Worm (Caenorhabditis elegans): Measurements from ENCODE around the gene T02C1.2.

T02C1.2 gene

ce11 chrIII:9239983-9240382 is 10.8 kb upstream of the T02C1.2 start, which contains the start of gene saeg-2:
Gene saeg-2, plus strand, starts transcription at chrIII:9240363.
- TF ChIP-seq C34F6.9 (tag; optimal IDR thresholded peaks at IDR 0.05) (peak; percentile 54), blmp-1 (tag; optimal IDR thresholded peaks at IDR 0.05; ENCODE audit: insufficient read depth) (no peak), F13H6.1 (tag; optimal IDR thresholded peaks at IDR 0.05) (peak; percentile 58), alr-1 (tag; optimal IDR thresholded peaks at IDR 0.05) (no peak), sma-3 (GFP tag; optimal IDR thresholded peaks at IDR 0.05) (no peak), nhr-25 (tag; optimal IDR thresholded peaks at IDR 0.05) (no peak), lin-11 (tag; optimal IDR thresholded peaks at IDR 0.05) (no peak), lsy-2 (tag; optimal IDR thresholded peaks at IDR 0.05) (peak; percentile 17 to 47), gmeb-1 (tag; optimal IDR thresholded peaks at IDR 0.05) (peak; percentile 39), sem-4 (tag; optimal IDR thresholded peaks at IDR 0.05) (no peak), nhr-129 (tag; optimal IDR thresholded peaks at IDR 0.05) (peak; percentile 78), egl-27 (tag; optimal IDR thresholded peaks at IDR 0.05) (no peak), mdl-1 (tag; optimal IDR thresholded peaks at IDR 0.05) (peak in 1 of 2 experiments; percentile 28), fos-1 (tag; optimal IDR thresholded peaks at IDR 0.05) (peak; percentile 64), sma-9 (GFP tag; optimal IDR thresholded peaks at IDR 0.05) (peak; percentile 35), sma-9 (tag; optimal IDR thresholded peaks at IDR 0.05) (no peak), ceh-16 (tag; optimal IDR thresholded peaks at IDR 0.05) (no peak), unc-55 (GFP tag; optimal IDR thresholded peaks at IDR 0.05) (peak; percentile 72), ztf-11 (tag; optimal IDR thresholded peaks at IDR 0.05) (no peak)

- TF ChIP-seq F13H6.1 (tag; optimal IDR thresholded peaks at IDR 0.05) (no peak), fos-1 (tag; optimal IDR thresholded peaks at IDR 0.05) (no peak), ztf-4 (tag; optimal IDR thresholded peaks at IDR 0.05) (no peak)
Observed at ce11 chrIII:9242675-9243074, 8.2 kb upstream of the T02C1.2 start, which contains the start of gene dat-1. Gene dat-1, plus strand, starts transcription at chrIII:9242975.

ce11 chrIII:9247221-9247620 is 3.6 kb upstream of the T02C1.2 start, which contains the start of gene T02C1.1:
Gene T02C1.1, plus strand, starts transcription at chrIII:9247525.
- TF ChIP-seq skn-1 (tag; optimal IDR thresholded peaks at IDR 0.05) (no peak), ama-1 (optimal IDR thresholded peaks at IDR 0.05) (no peak), F13H6.1 (tag; optimal IDR thresholded peaks at IDR 0.05) (no peak), R02D3.7 (tag; optimal IDR thresholded peaks at IDR 0.05) (no peak), elt-1 (tag; optimal IDR thresholded peaks at IDR 0.05) (no peak), Y55F3AM.14 (GFP tag; optimal IDR thresholded peaks at IDR 0.05) (no peak), gmeb-1 (tag; optimal IDR thresholded peaks at IDR 0.05) (no peak), aly-2 (tag; optimal IDR thresholded peaks at IDR 0.05) (no peak), sma-3 (GFP tag; optimal IDR thresholded peaks at IDR 0.05) (no peak), mdl-1 (tag; optimal IDR thresholded peaks at IDR 0.05) (no peak), ztf-11 (tag; optimal IDR thresholded peaks at IDR 0.05) (no peak)

- TF ChIP-seq aly-2 (tag; optimal IDR thresholded peaks at IDR 0.05) (no peak), F13H6.1 (tag; optimal IDR thresholded peaks at IDR 0.05) (peak; percentile 19)
Observed at ce11 chrIII:9254988-9255387, 4.2 kb downstream of the T02C1.2 start.

- TF ChIP-seq F13H6.1 (tag; optimal IDR thresholded peaks at IDR 0.05) (peak; percentile 7), fos-1 (tag; optimal IDR thresholded peaks at IDR 0.05) (peak; percentile 83), sma-9 (GFP tag; optimal IDR thresholded peaks at IDR 0.05) (peak; percentile 75), sma-9 (tag; optimal IDR thresholded peaks at IDR 0.05) (no peak), ceh-82 (tag; optimal IDR thresholded peaks at IDR 0.05) (no peak), gmeb-1 (tag; optimal IDR thresholded peaks at IDR 0.05) (peak; percentile 13), peb-1 (tag; optimal IDR thresholded peaks at IDR 0.05) (no peak), nhr-21 (tag; optimal IDR thresholded peaks at IDR 0.05) (no peak), nhr-6 (tag; optimal IDR thresholded peaks at IDR 0.05) (no peak), lin-39 (tag; optimal IDR thresholded peaks at IDR 0.05) (no peak), sem-4 (tag; optimal IDR thresholded peaks at IDR 0.05) (no peak)
Observed at ce11 chrIII:9255801-9256200, 5.0 kb downstream of the T02C1.2 start.

ce11 chrIII:9256961-9257360 is 6.1 kb downstream of the T02C1.2 start, which contains the start of gene M01A8.1:
Gene M01A8.1, plus strand, starts transcription at chrIII:9257261.
- TF ChIP-seq blmp-1 (tag; optimal IDR thresholded peaks at IDR 0.05; ENCODE audit: insufficient read depth) (no peak), lin-11 (tag; optimal IDR thresholded peaks at IDR 0.05) (no peak), ztf-11 (tag; optimal IDR thresholded peaks at IDR 0.05) (no peak), nhr-21 (tag; optimal IDR thresholded peaks at IDR 0.05) (no peak), nhr-11 (tag; optimal IDR thresholded peaks at IDR 0.05) (no peak), unc-55 (GFP tag; optimal IDR thresholded peaks at IDR 0.05) (no peak), dmd-4 (tag; optimal IDR thresholded peaks at IDR 0.05) (no peak), nhr-6 (tag; optimal IDR thresholded peaks at IDR 0.05) (no peak), mdl-1 (tag; optimal IDR thresholded peaks at IDR 0.05) (no peak), lin-39 (tag; optimal IDR thresholded peaks at IDR 0.05) (no peak), elt-1 (tag; optimal IDR thresholded peaks at IDR 0.05) (no peak), fos-1 (tag; optimal IDR thresholded peaks at IDR 0.05) (no peak), ama-1 (optimal IDR thresholded peaks at IDR 0.05) (no peak), nhr-10 (tag; optimal IDR thresholded peaks at IDR 0.05) (no peak), peb-1 (tag; optimal IDR thresholded peaks at IDR 0.05) (no peak)
